Worm (Caenorhabditis elegans) whole organism, young adult: ENCODE data around the gene B0280.9.

Experiments used
- B0019.2 ChIP-seq: fragments of 200-800 bp; sonication (Bioruptor generic); conservative IDR thresholded peaks from 2 replicates; pipeline ENCODE4 v1.3.6; 2022; ENCODE audit warnings: missing genetic modification reagents, missing genetic modification characterization, missing compliant biosample characterization
- B0261.1 ChIP-seq: sonication (generic microtip); optimal IDR thresholded peaks from 2 replicates; lab custom pipeline; 2016; ENCODE audit warnings: mild to moderate bottlenecking, missing genetic modification characterization, moderate library complexity, missing compliant biosample characterization
- D2030.7 ChIP-seq: fragments of 200-800 bp; sonication (Bioruptor generic); IDR thresholded peaks from 2 replicates; pipeline ENCODE4 v1.3.6; 2022; ENCODE audit warnings: missing genetic modification reagents, missing genetic modification characterization, missing compliant biosample characterization
- F23B12.7 ChIP-seq: sonication (generic microtip); optimal IDR thresholded peaks from 2 replicates; lab custom pipeline; 2017; ENCODE audit warnings: missing genetic modification characterization, mild to moderate bottlenecking, missing compliant biosample characterization, antibody characterized with exemption, moderate library complexity; ENCODE audit not compliant: insufficient read depth
- F33H1.4 ChIP-seq: fragments of 200-800 bp; sonication (Bioruptor generic); IDR thresholded peaks from 2 replicates; pipeline ENCODE4 v1.3.6; 2022; ENCODE audit warnings: missing genetic modification reagents, missing genetic modification characterization, missing compliant biosample characterization
- F49E8.2 ChIP-seq: sonication (generic microtip); optimal IDR thresholded peaks from 3 replicates; lab custom pipeline; 2017; ENCODE audit warnings: missing genetic modification characterization, mild to moderate bottlenecking, missing compliant biosample characterization, antibody characterized with exemption, moderate library complexity; ENCODE audit not compliant: insufficient read depth
- F55B11.4 ChIP-seq: sonication (generic microtip); optimal IDR thresholded peaks from 2 replicates; lab custom pipeline; 2016; ENCODE audit warnings: missing compliant biosample characterization, missing genetic modification characterization, borderline replicate concordance; ENCODE audit not compliant: insufficient read depth
- Y56A3A.18 ChIP-seq: fragments of 200-800 bp; sonication (Bioruptor generic); IDR thresholded peaks from 2 replicates; pipeline ENCODE4 v1.3.6; 2022; ENCODE audit warnings: missing genetic modification reagents, missing genetic modification characterization, missing compliant biosample characterization
- ZK185.1 ChIP-seq: sonication (generic microtip); optimal IDR thresholded peaks from 2 replicates; lab custom pipeline; 2016; ENCODE audit warnings: mild to moderate bottlenecking, missing genetic modification characterization, missing compliant biosample characterization; ENCODE audit not compliant: poor library complexity, severe bottlenecking
- ama-1 ChIP-seq, 3 experiments: fragments of 150-350 bp in 1 of 3; sonication (generic microtip) in 2 of 3; optimal IDR thresholded peaks; 2 replicates each; lab custom pipeline; 2014 to 2018; ENCODE audit warnings: missing biosample characterization in 2 of 3, missing genetic modification characterization in 2 of 3, missing genetic modification reagents in 2 of 3
- aptf-3 ChIP-seq: fragments of 200-800 bp; sonication (Bioruptor generic); IDR thresholded peaks from 2 replicates; pipeline ENCODE4 v1.3.6; 2022; ENCODE audit warnings: missing genetic modification characterization, missing compliant biosample characterization
- atf-7 ChIP-seq: sonication (generic microtip); optimal IDR thresholded peaks from 2 replicates; lab custom pipeline; 2017; ENCODE audit warnings: mild to moderate bottlenecking, missing genetic modification characterization, missing compliant biosample characterization
- athp-1 ChIP-seq: sonication (generic microtip); optimal IDR thresholded peaks from 2 replicates; lab custom pipeline; 2017; ENCODE audit warnings: mild to moderate bottlenecking, missing genetic modification characterization, missing compliant biosample characterization
- attf-3 ChIP-seq: fragments of 200-800 bp; sonication (Bioruptor generic); conservative IDR thresholded peaks from 2 replicates; pipeline ENCODE4 v1.3.6; 2022; ENCODE audit warnings: missing genetic modification reagents, missing genetic modification characterization, missing compliant biosample characterization
- attf-5 ChIP-seq: fragments of 200-800 bp; sonication (Bioruptor generic); optimal IDR thresholded peaks from 2 replicates; lab custom pipeline; 2018; ENCODE audit warnings: mild to moderate bottlenecking, missing genetic modification characterization, missing compliant biosample characterization
- ccch-3 ChIP-seq: fragments of 200-800 bp; sonication (Bioruptor generic); optimal IDR thresholded peaks from 2 replicates; lab custom pipeline; 2018; ENCODE audit warnings: mild to moderate bottlenecking, missing genetic modification characterization, missing compliant biosample characterization
- ceh-91 ChIP-seq: fragments of 200-800 bp; sonication (Bioruptor generic); IDR thresholded peaks from 2 replicates; pipeline ENCODE4 v1.3.6; 2022; ENCODE audit warnings: missing genetic modification reagents, missing genetic modification characterization, missing compliant biosample characterization
- dox-1 ChIP-seq: fragments of 200-800 bp; sonication (Bioruptor generic); IDR thresholded peaks from 2 replicates; pipeline ENCODE4 v1.3.6; 2022; ENCODE audit warnings: missing genetic modification reagents, missing genetic modification characterization, missing compliant biosample characterization
- dpl-1 ChIP-seq: fragments of 150-350 bp; optimal IDR thresholded peaks from 2 replicates; lab custom pipeline; 2014; ENCODE audit warnings: missing biosample characterization, missing genetic modification reagents, missing genetic modification characterization
- efl-1 ChIP-seq: fragments of 150-350 bp; optimal IDR thresholded peaks from 2 replicates; lab custom pipeline; 2014; ENCODE audit warnings: missing biosample characterization, missing genetic modification reagents, missing genetic modification characterization
- him-1 ChIP-seq: sonication (generic microtip); optimal IDR thresholded peaks from 2 replicates; lab custom pipeline; 2016; ENCODE audit warnings: missing genotype, missing genetic modification reagents, missing genetic modification characterization, missing compliant biosample characterization
- hlh-26 ChIP-seq: fragments of 200-800 bp; sonication (Bioruptor generic); conservative IDR thresholded peaks from 2 replicates; pipeline ENCODE4 v1.3.6; 2022; ENCODE audit warnings: missing genetic modification reagents, missing genetic modification characterization, missing compliant biosample characterization
- hmg-1.2 ChIP-seq: fragments of 200-800 bp; sonication (Bioruptor generic); IDR thresholded peaks from 2 replicates; pipeline ENCODE4 v1.3.6; 2022; ENCODE audit warnings: missing genetic modification reagents, missing genetic modification characterization, missing compliant biosample characterization
- hrde-1 ChIP-seq: sonication (generic microtip); optimal IDR thresholded peaks from 2 replicates; lab custom pipeline; 2016; ENCODE audit warnings: missing genetic modification characterization, mild to moderate bottlenecking, missing compliant biosample characterization, moderate library complexity, missing genotype, missing genetic modification reagents, borderline replicate concordance
- hsf-1 ChIP-seq: fragments of 200-800 bp; sonication (Bioruptor generic); IDR thresholded peaks from 2 replicates; pipeline ENCODE4 v1.3.6; 2022; ENCODE audit warnings: missing genetic modification reagents, missing genetic modification characterization, missing compliant biosample characterization
- lag-1 ChIP-seq: fragments of 200-800 bp; sonication (Bioruptor generic); IDR thresholded peaks from 2 replicates; pipeline ENCODE4 v1.3.6; 2022; ENCODE audit warnings: missing genetic modification reagents, missing genetic modification characterization, missing compliant biosample characterization
- let-607 ChIP-seq, 2 experiments: fragments of 200-800 bp in 1 of 2; sonication (Bioruptor generic) in 1 of 2; sonication (generic microtip) in 1 of 2; optimal IDR thresholded peaks; 2 replicates each; lab custom pipeline; 2016 to 2018; ENCODE audit warnings: mild to moderate bottlenecking in 2 of 2, missing compliant biosample characterization in 2 of 2, missing genetic modification characterization in 2 of 2, moderate library complexity in 2 of 2, missing genotype in 1 of 2
- lin-54 ChIP-seq: fragments of 200-800 bp; sonication (Bioruptor generic); optimal IDR thresholded peaks from 2 replicates; lab custom pipeline; 2018; ENCODE audit warnings: mild to moderate bottlenecking, missing genetic modification characterization, missing compliant biosample characterization
- lsl-1 ChIP-seq: fragments of 200-800 bp; sonication (Bioruptor generic); optimal IDR thresholded peaks from 2 replicates; lab custom pipeline; 2018; ENCODE audit warnings: mild to moderate bottlenecking, missing genetic modification characterization, moderate library complexity, missing compliant biosample characterization
- lsy-27 ChIP-seq: sonication (generic microtip); optimal IDR thresholded peaks from 2 replicates; lab custom pipeline; 2017; ENCODE audit warnings: missing genetic modification characterization, mild to moderate bottlenecking, missing compliant biosample characterization, antibody characterized with exemption, missing genotype, borderline replicate concordance; ENCODE audit not compliant: insufficient read depth
- madf-6 ChIP-seq: fragments of 200-800 bp; sonication (Bioruptor generic); IDR thresholded peaks from 2 replicates; pipeline ENCODE4 v1.3.6; 2022; ENCODE audit warnings: missing genetic modification reagents, missing genetic modification characterization, missing compliant biosample characterization
- mcd-1 ChIP-seq: fragments of 200-800 bp; sonication (Bioruptor generic); IDR thresholded peaks from 2 replicates; pipeline ENCODE4 v1.3.6; 2022; ENCODE audit warnings: missing genetic modification reagents, missing genetic modification characterization, missing compliant biosample characterization
- nfya-2 ChIP-seq: fragments of 200-800 bp; sonication (Bioruptor generic); IDR thresholded peaks from 2 replicates; pipeline ENCODE4 v1.3.6; 2022; ENCODE audit warnings: missing genetic modification reagents, missing genetic modification characterization, missing compliant biosample characterization
- nhr-27 ChIP-seq: fragments of 200-800 bp; sonication (Bioruptor generic); optimal IDR thresholded peaks from 2 replicates; lab custom pipeline; 2018; ENCODE audit warnings: mild to moderate bottlenecking, missing genetic modification characterization, moderate library complexity, missing compliant biosample characterization
- nhr-80 ChIP-seq: sonication (generic microtip); optimal IDR thresholded peaks from 2 replicates; lab custom pipeline; 2016; ENCODE audit warnings: missing genetic modification characterization, missing compliant biosample characterization
- sdz-38 ChIP-seq: sonication (generic microtip); optimal IDR thresholded peaks from 2 replicates; lab custom pipeline; 2016; ENCODE audit warnings: missing genotype, missing genetic modification characterization, missing compliant biosample characterization
- snpc-1.3 ChIP-seq: sonication (generic microtip); optimal IDR thresholded peaks from 2 replicates; lab custom pipeline; 2017; ENCODE audit warnings: missing genetic modification characterization, mild to moderate bottlenecking, missing compliant biosample characterization, antibody characterized with exemption, moderate library complexity, missing genotype, missing genetic modification reagents; ENCODE audit not compliant: insufficient read depth
- unc-130 ChIP-seq: sonication (generic microtip); optimal IDR thresholded peaks from 2 replicates; lab custom pipeline; 2016; ENCODE audit warnings: missing genetic modification reagents, missing genetic modification characterization, missing compliant biosample characterization
- zim-3 ChIP-seq: sonication (generic microtip); optimal IDR thresholded peaks from 2 replicates; lab custom pipeline; 2017; ENCODE audit warnings: mild to moderate bottlenecking, missing genetic modification characterization, moderate library complexity, missing compliant biosample characterization
- ztf-3 ChIP-seq: fragments of 200-800 bp; sonication (Bioruptor generic); optimal IDR thresholded peaks from 2 replicates; lab custom pipeline; 2018; ENCODE audit warnings: mild to moderate bottlenecking, missing genetic modification characterization, missing compliant biosample characterization

Gene B0280.9

ce11 chrIII:7087691-7088323 is 34.9 kb downstream of the B0280.9 start, which contains the start of gene fubl-2 (continued):
- TF ChIP-seq snpc-1.3 (tag; lab: Kevin White, UChicago): no peak
- TF ChIP-seq dpl-1 (GFP tag; lab: Kevin White, UChicago): no peak
- TF ChIP-seq ama-1 (optimal IDR thresholded peaks at IDR 0.05; lab: Kevin White, UChicago): no peak
- no peak for TF ChIP-seq ama-1 (GFP tag; optimal IDR thresholded peaks at IDR 0.05; lab: Kevin White, UChicago)
- TF ChIP-seq him-1 (tag; lab: Kevin White, UChicago): peak; percentile 5

ce11 chrIII:7087180-7087579 is 35.5 kb downstream of the B0280.9 start:
- TF ChIP-seq snpc-1.3 (tag; lab: Kevin White, UChicago): no peak
- peak; percentile 68; the same call in 1 of the 2 replicates for TF ChIP-seq hmg-1.2 (GFP tag; lab: Robert Waterston, UW)
- no peak for TF ChIP-seq B0019.2 (GFP tag; lab: Robert Waterston, UW)
- no peak for TF ChIP-seq sdz-38
- peak; percentile 26 for TF ChIP-seq nhr-80 (tag; lab: Kevin White, UChicago)
- TF ChIP-seq attf-5 (GFP tag; lab: Kevin White, UChicago): peak; percentile 41
- TF ChIP-seq, all 124 proteins: peak for 3

- peak; percentile 30 for TF ChIP-seq him-1 (tag; lab: Kevin White, UChicago)
- TF ChIP-seq let-607 (tag; optimal IDR thresholded peaks at IDR 0.05; lab: Kevin White, UChicago): no peak
- peak; percentile 11 for TF ChIP-seq hrde-1 (tag; lab: Kevin White, UChicago)
- TF ChIP-seq zim-3: no peak
- peak; percentile 37; the same call in 1 of the 2 replicates for TF ChIP-seq dox-1 (GFP tag; lab: Robert Waterston, UW)
- peak; percentile 72 for TF ChIP-seq lin-54 (GFP tag; lab: Kevin White, UChicago)
- TF ChIP-seq F23B12.7 (tag; lab: Kevin White, UChicago): peak; percentile 2
- TF ChIP-seq efl-1: peak; percentile 80
- peak; percentile 34 for TF ChIP-seq lsl-1 (GFP tag; lab: Kevin White, UChicago)
- TF ChIP-seq hlh-26 (GFP tag; lab: Robert Waterston, UW): no peak
- TF ChIP-seq lag-1: no peak
- TF ChIP-seq ceh-91 (GFP tag; lab: Robert Waterston, UW): no peak
- TF ChIP-seq F49E8.2 (tag; lab: Kevin White, UChicago): peak; percentile 11
- no peak for TF ChIP-seq ZK185.1 (tag; lab: Kevin White, UChicago)
- peak; percentile 27 for TF ChIP-seq dpl-1 (GFP tag; lab: Kevin White, UChicago)
- peak; percentile 66; the same call in 1 of the 2 replicates for TF ChIP-seq B0019.2 (GFP tag; lab: Robert Waterston, UW)
- peak; percentile 28; the same call in 1 of the 2 replicates for TF ChIP-seq D2030.7 (GFP tag; lab: Robert Waterston, UW)
- TF ChIP-seq unc-130: no peak
- TF ChIP-seq madf-6: 0 out of 2 replicates have a peak, but pooled peaks have one; percentile 34
- TF ChIP-seq F33H1.4 (GFP tag; lab: Robert Waterston, UW): peak; percentile 51
- TF ChIP-seq mcd-1 (GFP tag; lab: Robert Waterston, UW): no peak
- TF ChIP-seq hsf-1 (GFP tag; lab: Robert Waterston, UW): peak; percentile 6; the same call in 1 of the 2 replicates
- no peak for TF ChIP-seq nhr-27 (tag; lab: Kevin White, UChicago)
- no peak for TF ChIP-seq attf-3
Measured at ce11 chrIII:7084908-7085307, 37.8 kb downstream of the B0280.9 start, which contains the start of gene tofu-7. tofu-7 (minus strand) TSS chrIII:7085018.

ce11 chrIII:7083106-7083505 is 39.6 kb downstream of the B0280.9 start:
- TF ChIP-seq B0261.1 (tag; lab: Kevin White, UChicago): no peak
- TF ChIP-seq lsy-27: no peak
- TF ChIP-seq aptf-3: no peak
- TF ChIP-seq nhr-80 (tag; lab: Kevin White, UChicago): no peak
- no peak for TF ChIP-seq dpl-1 (GFP tag; lab: Kevin White, UChicago)
- TF ChIP-seq F55B11.4 (tag; lab: Kevin White, UChicago): no peak
- TF ChIP-seq ztf-3 (GFP tag; lab: Kevin White, UChicago): no peak
- TF ChIP-seq Y56A3A.18 (GFP tag; lab: Robert Waterston, UW): no peak
- TF ChIP-seq atf-7 (tag; lab: Kevin White, UChicago): no peak
- no peak for TF ChIP-seq athp-1 (tag; lab: Kevin White, UChicago)
- TF ChIP-seq nfya-2: no peak
- no peak for TF ChIP-seq ccch-3
